Fruit fly (Drosophila melanogaster) whole organism, embryonic: Measurements from ENCODE around the gene Cpr23B.

Source experiments
- Abd-B ChIP-seq: fragments of 200-800 bp; sonication (Bioruptor generic); optimal IDR thresholded peaks from 2 replicates; lab custom pipeline; 2018; ENCODE audit warnings: missing biosample characterization, mild to moderate bottlenecking, missing genetic modification characterization, moderate library complexity
- Aef1 ChIP-seq: fragments of 200-800 bp; sonication (Bioruptor generic); IDR thresholded peaks from 3 replicates; pipeline ENCODE4 v1.3.6; 2022; ENCODE audit warnings: missing biosample characterization, missing genetic modification characterization
- Blimp-1 ChIP-seq: fragments of 200-800 bp; sonication (Bioruptor generic); optimal IDR thresholded peaks from 3 replicates; lab custom pipeline; 2018; ENCODE audit warnings: missing biosample characterization, missing genetic modification characterization, mild to moderate bottlenecking, moderate library complexity, missing genetic modification reagents
- CG10147 ChIP-seq: fragments of 200-800 bp; sonication (Bioruptor generic); optimal IDR thresholded peaks from 2 replicates; lab custom pipeline; 2019; ENCODE audit warnings: missing biosample characterization, mild to moderate bottlenecking, missing genetic modification characterization, moderate library complexity
- CG12071 ChIP-seq: fragments of 200-800 bp; sonication (Bioruptor generic); optimal IDR thresholded peaks from 3 replicates; lab custom pipeline; 2018; ENCODE audit warnings: missing biosample characterization, mild to moderate bottlenecking, missing genetic modification characterization
- CG12155 ChIP-seq: fragments of 200-800 bp; sonication (Bioruptor generic); optimal IDR thresholded peaks from 3 replicates; lab custom pipeline; 2016; ENCODE audit warnings: missing biosample characterization, missing genetic modification characterization
- CG16863 ChIP-seq: fragments of 200-800 bp; sonication (Bioruptor generic); optimal IDR thresholded peaks from 3 replicates; lab custom pipeline; 2016; ENCODE audit warnings: missing biosample characterization, missing genetic modification characterization
- CG17829 ChIP-seq: fragments of 200-800 bp; optimal IDR thresholded peaks from 2 replicates; lab custom pipeline; 2019; ENCODE audit warnings: missing biosample characterization, mild to moderate bottlenecking, missing genetic modification characterization, moderate library complexity
- CG17912 ChIP-seq: fragments of 200-800 bp; sonication (Bioruptor generic); optimal IDR thresholded peaks from 2 replicates; lab custom pipeline; 2018; ENCODE audit warnings: missing biosample characterization, mild to moderate bottlenecking, missing genetic modification characterization
- CG18011 ChIP-seq: fragments of 200-800 bp; sonication (Bioruptor generic); optimal IDR thresholded peaks from 2 replicates; lab custom pipeline; 2017; ENCODE audit warnings: missing biosample characterization, missing genetic modification characterization, mild to moderate bottlenecking, moderate library complexity, missing genotype
- CG18599 ChIP-seq: fragments of 200-800 bp; sonication (Bioruptor generic); optimal IDR thresholded peaks from 3 replicates; lab custom pipeline; 2017; ENCODE audit warnings: missing biosample characterization, missing genetic modification characterization, mild to moderate bottlenecking, moderate library complexity, missing genetic modification reagents
- CG2199 ChIP-seq: fragments of 200-800 bp; sonication (Bioruptor generic); IDR thresholded peaks from 3 replicates; pipeline ENCODE4 v1.3.6; 2022; ENCODE audit warnings: missing biosample characterization, missing genetic modification characterization
- CG32532 ChIP-seq: fragments of 200-800 bp; sonication (Bioruptor generic); IDR thresholded peaks from 2 replicates; pipeline ENCODE4 v1.3.6; 2022; ENCODE audit warnings: missing biosample characterization, missing genetic modification characterization
- CG33213 ChIP-seq: fragments of 200-800 bp; sonication (Bioruptor generic); optimal IDR thresholded peaks from 3 replicates; lab custom pipeline; 2016; ENCODE audit warnings: missing biosample characterization, missing genetic modification characterization
- CG3407 ChIP-seq: fragments of 200-800 bp; sonication (Bioruptor generic); optimal IDR thresholded peaks from 2 replicates; lab custom pipeline; 2018; ENCODE audit warnings: missing biosample characterization, mild to moderate bottlenecking, missing genetic modification characterization
- CG6272 ChIP-seq: fragments of 200-800 bp; sonication (Bioruptor generic); IDR thresholded peaks from 2 replicates; pipeline ENCODE4 v1.3.6; 2022; ENCODE audit warnings: missing biosample characterization, missing genetic modification characterization
- CG6813 ChIP-seq: fragments of 200-800 bp; sonication (Bioruptor generic); optimal IDR thresholded peaks from 2 replicates; lab custom pipeline; 2017; ENCODE audit warnings: missing biosample characterization, missing genetic modification characterization, mild to moderate bottlenecking, moderate library complexity, missing genetic modification reagents
- CG7928 ChIP-seq: fragments of 200-800 bp; sonication (Bioruptor generic); optimal IDR thresholded peaks from 2 replicates; lab custom pipeline; 2017; ENCODE audit warnings: missing biosample characterization, mild to moderate bottlenecking, missing genetic modification characterization
- CG8924 ChIP-seq: fragments of 200-800 bp; optimal IDR thresholded peaks from 3 replicates; lab custom pipeline; 2019; ENCODE audit warnings: missing biosample characterization, mild to moderate bottlenecking, missing genetic modification characterization, moderate library complexity
- Dad ChIP-seq: fragments of 200-800 bp; sonication (Bioruptor generic); optimal IDR thresholded peaks from 3 replicates; lab custom pipeline; 2016; ENCODE audit warnings: missing biosample characterization, missing genetic modification characterization
- Deaf1 ChIP-seq: fragments of 200-800 bp; optimal IDR thresholded peaks from 3 replicates; lab custom pipeline; 2019; ENCODE audit warnings: missing biosample characterization, mild to moderate bottlenecking, missing genetic modification characterization, moderate library complexity
- Dref ChIP-seq: fragments of 200-800 bp; sonication (Bioruptor generic); IDR thresholded peaks from 2 replicates; pipeline ENCODE4 v1.3.6; 2022; ENCODE audit warnings: missing biosample characterization, missing genetic modification characterization
- Ets97D ChIP-seq: fragments of 200-800 bp; sonication (Bioruptor generic); optimal IDR thresholded peaks from 3 replicates; lab custom pipeline; 2016; ENCODE audit warnings: missing biosample characterization, missing genetic modification characterization
- HmgD ChIP-seq: fragments of 200-800 bp; sonication (Bioruptor generic); optimal IDR thresholded peaks from 3 replicates; lab custom pipeline; 2016; ENCODE audit warnings: missing biosample characterization, missing genetic modification characterization
- MBD-R2 ChIP-seq: fragments of 200-800 bp; sonication (Bioruptor generic); IDR thresholded peaks from 2 replicates; pipeline ENCODE4 v1.3.6; 2022; ENCODE audit warnings: missing biosample characterization, missing genetic modification characterization
- MESR4 ChIP-seq: fragments of 200-800 bp; sonication (Bioruptor generic); optimal IDR thresholded peaks from 2 replicates; lab custom pipeline; 2018; ENCODE audit warnings: missing biosample characterization, mild to moderate bottlenecking, missing genetic modification characterization, moderate library complexity
- Nf-YB ChIP-seq: fragments of 200-800 bp; sonication (Bioruptor generic); optimal IDR thresholded peaks from 3 replicates; lab custom pipeline; 2019; ENCODE audit warnings: missing biosample characterization, mild to moderate bottlenecking, missing genetic modification characterization, moderate library complexity
- PHDP ChIP-seq: fragments of 200-800 bp; sonication (Bioruptor generic); optimal IDR thresholded peaks from 3 replicates; lab custom pipeline; 2018; ENCODE audit warnings: missing biosample characterization, mild to moderate bottlenecking, missing genetic modification characterization, moderate library complexity
- Scr ChIP-seq: fragments of 200-800 bp; sonication (Bioruptor generic); IDR thresholded peaks from 2 replicates; pipeline ENCODE4 v1.3.6; 2022; ENCODE audit warnings: missing biosample characterization, missing genetic modification characterization; ENCODE audit not compliant: partially characterized antibody
- Sin3A ChIP-seq: fragments of >200 bp; optimal IDR thresholded peaks from 2 replicates; lab custom pipeline; 2018
- Taf1 ChIP-seq: fragments of 200-800 bp; sonication (Bioruptor generic); IDR thresholded peaks from 2 replicates; pipeline ENCODE4 v1.3.6; 2022; ENCODE audit warnings: missing biosample characterization, missing genetic modification characterization
- ap ChIP-seq: fragments of 200-800 bp; sonication (Bioruptor generic); IDR thresholded peaks from 2 replicates; pipeline ENCODE4 v1.3.6; 2022; ENCODE audit warnings: missing biosample characterization, missing genetic modification characterization
- ara ChIP-seq: fragments of 200-800 bp; sonication (Bioruptor generic); IDR thresholded peaks from 2 replicates; pipeline ENCODE4 v1.3.6; 2022; ENCODE audit warnings: missing biosample characterization, missing genetic modification characterization
- az2 ChIP-seq: fragments of 200-800 bp; sonication (Bioruptor generic); optimal IDR thresholded peaks from 3 replicates; lab custom pipeline; 2016; ENCODE audit warnings: missing biosample characterization, missing genetic modification characterization
- btn ChIP-seq: fragments of 200-800 bp; sonication (Bioruptor generic); optimal IDR thresholded peaks from 2 replicates; lab custom pipeline; 2016; ENCODE audit warnings: missing biosample characterization, missing genetic modification characterization
- chn ChIP-seq: fragments of 200-800 bp; sonication (Bioruptor generic); optimal IDR thresholded peaks from 2 replicates; lab custom pipeline; 2016; ENCODE audit warnings: missing biosample characterization, missing genetic modification characterization
- dmrt99B ChIP-seq: fragments of 200-800 bp; sonication (Bioruptor generic); optimal IDR thresholded peaks from 2 replicates; lab custom pipeline; 2018; ENCODE audit warnings: missing biosample characterization, mild to moderate bottlenecking, missing genetic modification characterization, moderate library complexity
- emc ChIP-seq: fragments of 200-800 bp; sonication (Bioruptor generic); optimal IDR thresholded peaks from 2 replicates; lab custom pipeline; 2016; ENCODE audit warnings: missing biosample characterization, missing genetic modification characterization
- ftz-f1 ChIP-seq: fragments of 200-800 bp; sonication (Bioruptor generic); optimal IDR thresholded peaks from 2 replicates; lab custom pipeline; 2016; ENCODE audit warnings: missing biosample characterization, missing genetic modification characterization
- hbn ChIP-seq: fragments of 200-800 bp; sonication (Bioruptor generic); IDR thresholded peaks from 2 replicates; pipeline ENCODE4 v1.3.6; 2022; ENCODE audit warnings: missing biosample characterization, missing genetic modification characterization; ENCODE audit not compliant: partially characterized antibody
- ind ChIP-seq: fragments of 200-800 bp; sonication (Bioruptor generic); optimal IDR thresholded peaks from 3 replicates; lab custom pipeline; 2016; ENCODE audit warnings: missing biosample characterization, missing genetic modification characterization
- knrl ChIP-seq: fragments of 200-800 bp; sonication (Bioruptor generic); IDR thresholded peaks from 3 replicates; pipeline ENCODE4 v1.3.6; 2022; ENCODE audit warnings: missing biosample characterization, missing genetic modification characterization; ENCODE audit not compliant: partially characterized antibody
- otp ChIP-seq: fragments of 200-800 bp; sonication (Bioruptor generic); IDR thresholded peaks from 3 replicates; pipeline ENCODE4, ENCODE4 v1.3.6; 2022; ENCODE audit warnings: missing biosample characterization, missing genetic modification characterization
- ranshi ChIP-seq: fragments of 200-800 bp; sonication (Bioruptor generic); IDR thresholded peaks from 2 replicates; pipeline ENCODE4 v1.3.6; 2022; ENCODE audit warnings: missing biosample characterization, missing genetic modification characterization
- row ChIP-seq: fragments of 200-800 bp; sonication (Bioruptor generic); IDR thresholded peaks from 3 replicates; pipeline ENCODE4 v1.3.6; 2022; ENCODE audit warnings: missing biosample characterization, missing genetic modification characterization
- sob ChIP-seq: fragments of 200-800 bp; sonication (Bioruptor generic); IDR thresholded peaks from 2 replicates; pipeline ENCODE4 v1.3.6; 2022; ENCODE audit warnings: missing biosample characterization, missing genetic modification characterization
- toy ChIP-seq: fragments of 200-800 bp; sonication (Bioruptor generic); IDR thresholded peaks from 2 replicates; pipeline ENCODE4 v1.3.6; 2022; ENCODE audit warnings: missing biosample characterization, missing genetic modification characterization
- unc-4 ChIP-seq: fragments of 200-800 bp; sonication (Bioruptor generic); IDR thresholded peaks from 2 replicates; pipeline ENCODE4 v1.3.6; 2022; ENCODE audit warnings: missing biosample characterization, missing genetic modification characterization; ENCODE audit not compliant: partially characterized antibody
- zf30C ChIP-seq: fragments of 200-800 bp; sonication (Bioruptor generic); optimal IDR thresholded peaks from 3 replicates; lab custom pipeline; 2018; ENCODE audit warnings: missing biosample characterization, mild to moderate bottlenecking, missing genetic modification characterization

The Cpr23B gene

DNA sequence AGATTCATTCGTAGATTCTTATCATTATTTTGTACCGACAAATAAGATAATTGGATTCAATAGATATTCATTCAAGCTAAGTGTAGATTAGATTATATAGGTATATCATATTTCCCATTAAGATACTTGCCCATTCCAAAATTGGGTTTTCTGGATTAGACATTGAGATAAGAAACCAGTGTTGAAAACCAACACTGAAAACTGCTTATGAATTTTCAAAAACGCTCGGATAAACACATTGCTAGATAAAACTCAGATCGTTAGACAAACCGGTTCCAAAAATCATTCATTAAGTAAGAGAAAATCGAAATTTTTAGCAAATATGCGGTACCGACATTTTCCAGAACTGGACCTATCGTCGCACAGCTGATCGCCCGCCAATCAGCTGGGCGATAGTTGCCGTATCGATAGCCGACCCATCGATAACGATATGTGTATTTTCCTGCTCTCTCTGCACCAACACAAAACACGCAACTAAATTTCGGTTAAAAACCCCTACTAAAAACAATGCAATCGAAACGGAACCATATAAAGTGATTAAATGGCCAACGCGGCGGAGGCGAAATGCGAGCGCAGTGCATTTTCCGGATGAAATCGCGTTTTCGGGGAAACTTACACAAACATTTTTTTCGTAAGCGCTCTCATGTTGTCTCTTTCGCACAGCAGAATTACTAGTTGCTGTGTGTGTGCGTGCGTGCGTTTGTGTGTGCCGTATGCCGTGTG is 47.5 kb downstream of the Cpr23B start, which contains the start of the genes NTPase and lilli (continued):
- TF ChIP-seq CG2199 (GFP tag; lab: Robert Waterston, UW) = peak; percentile 20; the same call in 1 of the 3 replicates
- TF ChIP-seq MESR4 (GFP tag; lab: Kevin White, UChicago) = peak; percentile 86
- TF ChIP-seq CG17912 (GFP tag; lab: Kevin White, UChicago) = no peak
- no peak for TF ChIP-seq emc (GFP tag; lab: Kevin White, UChicago)
- TF ChIP-seq CG6813 (GFP tag; lab: Kevin White, UChicago) = peak; percentile 10
- peak; percentile 93 for TF ChIP-seq Scr
- peak; percentile 30; the same call in 2 of the 3 replicates for TF ChIP-seq row (GFP tag; lab: Robert Waterston, UW)
- no peak for TF ChIP-seq Deaf1 (tag; lab: Kevin White, UChicago)
- no peak for TF ChIP-seq Abd-B
- no peak for TF ChIP-seq CG12071 (GFP tag; lab: Kevin White, UChicago)
- TF ChIP-seq CG18011 = peak; percentile 33
- peak; percentile 44; the same call in 1 of the 2 replicates for TF ChIP-seq CG6272 (GFP tag; lab: Robert Waterston, UW)
- peak; percentile 92 for TF ChIP-seq knrl (GFP tag; lab: Robert Waterston, UW)
- no peak for TF ChIP-seq toy (GFP tag; lab: Robert Waterston, UW)
- peak; percentile 70 for TF ChIP-seq ara
- TF ChIP-seq Taf1 (GFP tag; lab: Robert Waterston, UW) = no peak
- TF ChIP-seq CG10147 = no peak
- no peak for TF ChIP-seq otp
- TF ChIP-seq CG16863 (GFP tag; lab: Kevin White, UChicago) = peak; percentile 59
- TF ChIP-seq sob (GFP tag; lab: Robert Waterston, UW) = peak; percentile 83
- peak; percentile 85 for TF ChIP-seq CG33213 (GFP tag; lab: Kevin White, UChicago)
- peak; percentile 75 for TF ChIP-seq Dad (GFP tag; lab: Kevin White, UChicago)
- TF ChIP-seq Aef1 = peak; percentile 45
- peak; percentile 82 for TF ChIP-seq hbn (GFP tag; lab: Robert Waterston, UW)
- peak; percentile 92 for TF ChIP-seq Sin3A
- no peak for TF ChIP-seq CG3407 (GFP tag; lab: Kevin White, UChicago)
- TF ChIP-seq Blimp-1 (GFP tag; lab: Kevin White, UChicago) = peak; percentile 7
- TF ChIP-seq ind = peak; percentile 79
- TF ChIP-seq dmrt99B (tag; lab: Kevin White, UChicago) = no peak
- TF ChIP-seq CG7928 (GFP tag; lab: Kevin White, UChicago) = no peak
- peak; percentile 18 for TF ChIP-seq HmgD (GFP tag; lab: Kevin White, UChicago)
- no peak; the same call in 1 of the 2 replicates for TF ChIP-seq ranshi (GFP tag; lab: Robert Waterston, UW)
- peak; percentile 66 for TF ChIP-seq CG12155 (GFP tag; lab: Kevin White, UChicago)
- peak; percentile 64 for TF ChIP-seq az2 (GFP tag; lab: Kevin White, UChicago)
- no peak for TF ChIP-seq CG8924 (tag; lab: Kevin White, UChicago)
- TF ChIP-seq btn = peak; percentile 49
- TF ChIP-seq chn (GFP tag; lab: Kevin White, UChicago) = peak; percentile 74
- peak; percentile 12 for TF ChIP-seq PHDP (tag; lab: Kevin White, UChicago)
- TF ChIP-seq MBD-R2 (GFP tag; lab: Robert Waterston, UW) = peak; percentile 34; the same call in 1 of the 2 replicates
- no peak for TF ChIP-seq Nf-YB
- TF ChIP-seq unc-4 (GFP tag; lab: Robert Waterston, UW) = peak; percentile 91
- TF ChIP-seq zf30C (GFP tag; lab: Kevin White, UChicago) = no peak
- no peak for TF ChIP-seq ftz-f1 (GFP tag; lab: Kevin White, UChicago)
- TF ChIP-seq CG32532 (GFP tag; lab: Robert Waterston, UW) = peak; percentile 9; the same call in 1 of the 2 replicates
- TF ChIP-seq CG18599 (GFP tag; lab: Kevin White, UChicago) = peak; percentile 52
- TF ChIP-seq Ets97D = peak; percentile 48
- peak; percentile 36 for TF ChIP-seq CG17829 (tag; lab: Kevin White, UChicago)
- peak; percentile 86 for TF ChIP-seq Dref (GFP tag; lab: Robert Waterston, UW)
- peak; percentile 31; the same call in 1 of the 2 replicates for TF ChIP-seq ap (GFP tag; lab: Robert Waterston, UW)
